Fruit fly (Drosophila melanogaster) whole organism, embryonic: Measurements from ENCODE around the gene SkpC.

ENCODE experiments used
- Atf3 ChIP-seq: fragments of 200-800 bp; sonication (Bioruptor generic); optimal IDR thresholded peaks from 3 replicates; lab custom pipeline; 2016; ENCODE audit warnings: missing biosample characterization, missing genetic modification characterization
- Awh ChIP-seq: fragments of 200-800 bp; sonication (Bioruptor generic); IDR thresholded peaks from 2 replicates; pipeline ENCODE4, ENCODE4 v1.3.6; 2022; ENCODE audit warnings: missing biosample characterization, missing genetic modification characterization
- CG10267 ChIP-seq: fragments of 200-800 bp; sonication (Bioruptor generic); optimal IDR thresholded peaks from 2 replicates; lab custom pipeline; 2018; ENCODE audit warnings: missing biosample characterization, mild to moderate bottlenecking, missing genetic modification characterization, moderate library complexity
- CG12236 ChIP-seq: fragments of 200-800 bp; sonication (Bioruptor generic); optimal IDR thresholded peaks from 2 replicates; lab custom pipeline; 2016; ENCODE audit warnings: missing biosample characterization, missing genetic modification characterization
- CG13424 ChIP-seq: fragments of 200-800 bp; sonication (Bioruptor generic); optimal IDR thresholded peaks from 2 replicates; lab custom pipeline; 2019; ENCODE audit warnings: missing biosample characterization, mild to moderate bottlenecking, missing genetic modification characterization, moderate library complexity
- CG14667 ChIP-seq: fragments of 200-800 bp; sonication (Bioruptor generic); IDR thresholded peaks from 2 replicates; pipeline ENCODE4 v1.3.6; 2022; ENCODE audit warnings: missing biosample characterization, missing genetic modification characterization
- CG17359 ChIP-seq: fragments of 200-800 bp; sonication (Bioruptor generic); optimal IDR thresholded peaks from 3 replicates; lab custom pipeline; 2018; ENCODE audit warnings: missing biosample characterization, mild to moderate bottlenecking, missing genetic modification characterization, moderate library complexity
- CG2116 ChIP-seq: fragments of 200-800 bp; sonication (Bioruptor generic); optimal IDR thresholded peaks from 3 replicates; lab custom pipeline; 2018; ENCODE audit warnings: missing biosample characterization, mild to moderate bottlenecking, missing genetic modification characterization
- CG2199 ChIP-seq: fragments of 200-800 bp; sonication (Bioruptor generic); IDR thresholded peaks from 3 replicates; pipeline ENCODE4 v1.3.6; 2022; ENCODE audit warnings: missing biosample characterization, missing genetic modification characterization
- CG2202 ChIP-seq: fragments of 200-800 bp; sonication (Bioruptor generic); optimal IDR thresholded peaks from 2 replicates; lab custom pipeline; 2018; ENCODE audit warnings: missing biosample characterization, mild to moderate bottlenecking, missing genetic modification characterization
- CG30403 ChIP-seq: fragments of 200-800 bp; sonication (Bioruptor generic); optimal IDR thresholded peaks from 3 replicates; lab custom pipeline; 2016; ENCODE audit warnings: missing biosample characterization, missing genetic modification characterization
- CG34224 ChIP-seq: fragments of 200-800 bp; sonication (Bioruptor generic); IDR thresholded peaks from 3 replicates; pipeline ENCODE4 v1.3.6; 2022; ENCODE audit warnings: missing biosample characterization, missing genetic modification characterization; ENCODE audit not compliant: partially characterized antibody
- CG6272 ChIP-seq: fragments of 200-800 bp; sonication (Bioruptor generic); IDR thresholded peaks from 2 replicates; pipeline ENCODE4 v1.3.6; 2022; ENCODE audit warnings: missing biosample characterization, missing genetic modification characterization
- CG9727 ChIP-seq: fragments of 200-800 bp; sonication (Bioruptor generic); optimal IDR thresholded peaks from 3 replicates; lab custom pipeline; 2017; ENCODE audit warnings: missing biosample characterization, mild to moderate bottlenecking, missing genetic modification characterization
- Dad ChIP-seq: fragments of 200-800 bp; sonication (Bioruptor generic); optimal IDR thresholded peaks from 3 replicates; lab custom pipeline; 2016; ENCODE audit warnings: missing biosample characterization, missing genetic modification characterization
- Dbx ChIP-seq: fragments of 200-800 bp; sonication (Bioruptor generic); IDR thresholded peaks from 3 replicates; pipeline ENCODE4 v1.3.6; 2022; ENCODE audit warnings: missing biosample characterization, missing genetic modification characterization
- Doc3 ChIP-seq: fragments of 200-800 bp; sonication (Bioruptor generic); IDR thresholded peaks from 3 replicates; pipeline ENCODE4 v1.3.6; 2022; ENCODE audit warnings: missing biosample characterization, missing genetic modification characterization; ENCODE audit not compliant: partially characterized antibody
- Dref ChIP-seq: fragments of 200-800 bp; sonication (Bioruptor generic); IDR thresholded peaks from 2 replicates; pipeline ENCODE4 v1.3.6; 2022; ENCODE audit warnings: missing biosample characterization, missing genetic modification characterization
- Elba2 ChIP-seq: fragments of 200-800 bp; sonication (Bioruptor generic); optimal IDR thresholded peaks from 3 replicates; lab custom pipeline; 2016; ENCODE audit warnings: missing biosample characterization, missing genetic modification characterization
- Gug ChIP-seq: fragments of 200-800 bp; sonication (Bioruptor generic); IDR thresholded peaks from 4 replicates; pipeline ENCODE4 v1.3.6; 2022; ENCODE audit warnings: missing biosample characterization, missing genetic modification characterization
- HLH54F ChIP-seq: fragments of 200-800 bp; sonication (Bioruptor generic); optimal IDR thresholded peaks from 3 replicates; lab custom pipeline; 2016; ENCODE audit warnings: missing biosample characterization, missing genetic modification characterization
- NFAT ChIP-seq: fragments of 200-800 bp; sonication (Bioruptor generic); IDR thresholded peaks from 2 replicates; pipeline ENCODE4 v1.3.6; 2022; ENCODE audit warnings: missing biosample characterization, missing genetic modification characterization
- NK7.1 ChIP-seq: fragments of 200-800 bp; sonication (Bioruptor generic); optimal IDR thresholded peaks from 3 replicates; lab custom pipeline; 2016; ENCODE audit warnings: missing biosample characterization, missing genetic modification characterization
- Opbp ChIP-seq: fragments of 200-800 bp; sonication (Bioruptor generic); IDR thresholded peaks from 3 replicates; pipeline ENCODE4 v1.3.6; 2022; ENCODE audit warnings: missing biosample characterization, missing genetic modification characterization; ENCODE audit not compliant: partially characterized antibody
- Ptx1 ChIP-seq: fragments of 200-800 bp; sonication (Bioruptor generic); IDR thresholded peaks from 2 replicates; pipeline ENCODE4 v1.3.6; 2022; ENCODE audit warnings: missing biosample characterization, missing genetic modification characterization
- Rfx ChIP-seq: fragments of 200-800 bp; sonication (Bioruptor generic); IDR thresholded peaks from 2 replicates; pipeline ENCODE4 v1.3.6; 2022; ENCODE audit warnings: missing biosample characterization, missing genetic modification characterization
- Sry-δ ChIP-seq: fragments of 200-800 bp; sonication (Bioruptor generic); optimal IDR thresholded peaks from 2 replicates; lab custom pipeline; 2016; ENCODE audit warnings: missing biosample characterization, missing genetic modification characterization
- ac ChIP-seq: fragments of 200-800 bp; sonication (Bioruptor generic); optimal IDR thresholded peaks from 3 replicates; lab custom pipeline; 2017; ENCODE audit warnings: missing biosample characterization, mild to moderate bottlenecking, missing genetic modification characterization
- cas ChIP-seq: fragments of 200-800 bp; sonication (Bioruptor generic); IDR thresholded peaks from 2 replicates; pipeline ENCODE4 v1.3.6; 2022; ENCODE audit warnings: missing biosample characterization, missing genetic modification characterization
- dm ChIP-seq: fragments of 200-800 bp; sonication (Bioruptor generic); optimal IDR thresholded peaks from 3 replicates; lab custom pipeline; 2016; ENCODE audit warnings: missing biosample characterization, missing genetic modification characterization
- emc ChIP-seq: fragments of 200-800 bp; sonication (Bioruptor generic); optimal IDR thresholded peaks from 2 replicates; lab custom pipeline; 2016; ENCODE audit warnings: missing biosample characterization, missing genetic modification characterization
- eyg ChIP-seq: fragments of 200-800 bp; sonication (Bioruptor generic); optimal IDR thresholded peaks from 3 replicates; lab custom pipeline; 2016; ENCODE audit warnings: missing biosample characterization, missing genetic modification characterization
- fd3F ChIP-seq: fragments of 200-800 bp; sonication (Bioruptor generic); optimal IDR thresholded peaks from 2 replicates; lab custom pipeline; 2018; ENCODE audit warnings: missing biosample characterization, mild to moderate bottlenecking, missing genetic modification characterization, moderate library complexity
- ftz-f1 ChIP-seq: fragments of 200-800 bp; sonication (Bioruptor generic); optimal IDR thresholded peaks from 2 replicates; lab custom pipeline; 2016; ENCODE audit warnings: missing biosample characterization, missing genetic modification characterization
- fu2 ChIP-seq: fragments of 200-800 bp; sonication (Bioruptor generic); optimal IDR thresholded peaks from 2 replicates; lab custom pipeline; 2016; ENCODE audit warnings: missing biosample characterization, missing genetic modification characterization
- hb ChIP-seq: fragments of 200-800 bp; sonication (Bioruptor generic); IDR thresholded peaks from 3 replicates; pipeline ENCODE4 v1.3.6; 2022; ENCODE audit warnings: missing biosample characterization, missing genetic modification characterization; ENCODE audit not compliant: partially characterized antibody
- her ChIP-seq: fragments of 200-800 bp; sonication (Bioruptor generic); optimal IDR thresholded peaks from 2 replicates; lab custom pipeline; 2016; ENCODE audit warnings: missing biosample characterization, missing genetic modification characterization
- kay ChIP-seq: fragments of 200-800 bp; sonication (Bioruptor generic); optimal IDR thresholded peaks from 2 replicates; lab custom pipeline; 2016; ENCODE audit warnings: missing biosample characterization, missing genetic modification characterization
- ken ChIP-seq: fragments of 200-800 bp; sonication (Bioruptor generic); IDR thresholded peaks from 3 replicates; pipeline ENCODE4 v1.3.6; 2022; ENCODE audit warnings: missing biosample characterization, missing genetic modification characterization
- lab ChIP-seq: fragments of 200-800 bp; sonication (Bioruptor generic); optimal IDR thresholded peaks from 3 replicates; lab custom pipeline; 2017; ENCODE audit warnings: missing biosample characterization, missing genetic modification characterization, mild to moderate bottlenecking, moderate library complexity, missing genetic modification reagents
- lilli ChIP-seq: fragments of 200-800 bp; sonication (Bioruptor generic); optimal IDR thresholded peaks from 3 replicates; lab custom pipeline; 2016; ENCODE audit warnings: missing biosample characterization, missing genetic modification characterization
- pho ChIP-seq: fragments of 200-800 bp; sonication (Bioruptor generic); optimal IDR thresholded peaks from 2 replicates; lab custom pipeline; 2016; ENCODE audit warnings: missing biosample characterization, missing genetic modification characterization
- psq ChIP-seq: fragments of 200-800 bp; sonication (Bioruptor generic); optimal IDR thresholded peaks from 2 replicates; lab custom pipeline; 2017; ENCODE audit warnings: missing biosample characterization, missing genetic modification characterization
- sc ChIP-seq, 3 experiments: fragments of >200 bp in 2 of 3; fragments of 200-800 bp in 1 of 3; sonication (Bioruptor generic) in 1 of 3; optimal IDR thresholded peaks; 2 replicates in 2 of 3; 3 replicates in 1 of 3; lab custom pipeline; 2017; ENCODE audit warnings: mild to moderate bottlenecking in 1 of 3, missing biosample characterization in 1 of 3, missing genetic modification characterization in 1 of 3, missing genetic modification reagents in 1 of 3
- sisA ChIP-seq: fragments of 200-800 bp; sonication (Bioruptor generic); IDR thresholded peaks from 2 replicates; pipeline ENCODE4 v1.3.6; 2022; ENCODE audit warnings: missing biosample characterization, missing genetic modification characterization
- vvl ChIP-seq: fragments of 200-800 bp; sonication (Bioruptor generic); IDR thresholded peaks from 2 replicates; pipeline ENCODE4 v1.3.6; 2022; ENCODE audit warnings: missing biosample characterization, missing genetic modification characterization
- zen2 ChIP-seq: fragments of 200-800 bp; sonication (Bioruptor generic); IDR thresholded peaks from 3 replicates; pipeline ENCODE4 v1.3.6; 2022; ENCODE audit warnings: missing biosample characterization, missing genetic modification characterization; ENCODE audit not compliant: partially characterized antibody
- zfh1 ChIP-seq: fragments of 200-800 bp; sonication (Bioruptor generic); IDR thresholded peaks from 3 replicates; pipeline ENCODE4 v1.3.6; 2022; ENCODE audit warnings: missing biosample characterization, missing genetic modification characterization
- zfh2 ChIP-seq: fragments of 200-800 bp; sonication (Bioruptor generic); optimal IDR thresholded peaks from 2 replicates; lab custom pipeline; 2016; ENCODE audit warnings: missing biosample characterization, missing genetic modification characterization

Gene SkpC

DNA sequence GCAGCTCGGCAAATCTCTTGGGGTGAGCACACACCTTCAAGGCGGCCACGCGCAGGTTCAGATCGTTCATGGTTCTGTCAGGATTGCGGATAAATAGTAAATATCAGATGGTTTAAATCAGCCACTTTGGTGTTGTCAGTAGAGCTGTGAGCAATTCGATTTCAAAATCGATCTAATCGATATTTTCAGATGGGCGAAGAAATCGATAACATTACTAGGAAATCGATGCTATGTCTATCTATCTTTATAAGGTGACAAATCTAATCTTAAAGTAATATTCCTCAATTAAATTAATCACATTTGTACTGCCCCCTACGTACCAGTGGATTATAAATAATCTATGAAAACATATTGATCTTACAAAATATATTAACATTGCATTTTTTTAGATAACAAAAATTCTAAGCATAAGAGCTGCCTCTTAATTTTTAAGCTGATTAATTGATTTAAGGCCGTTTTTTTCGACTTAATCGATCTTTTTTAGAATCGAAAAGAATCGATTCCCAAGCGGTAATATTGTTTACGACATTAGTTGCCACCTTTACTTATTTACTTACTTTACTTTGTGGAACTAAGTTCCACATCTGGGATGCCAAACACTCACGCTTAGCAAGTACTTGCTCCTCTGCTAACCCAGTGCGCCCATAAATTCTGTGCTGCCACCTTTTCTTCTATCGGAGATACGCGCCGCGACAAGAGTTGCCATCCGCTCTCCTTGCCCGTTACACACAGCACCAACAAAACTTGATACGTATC lies 49.7 kb downstream of the SkpC start, which contains the start of gene THADA:
TSS of gene THADA (minus strand) at position 136 of the 756 bp plus-strand sequence.
- peak; percentile 51 for TF ChIP-seq dm
- peak; percentile 65 for TF ChIP-seq Rfx (GFP tag; lab: Robert Waterston, UW)
- peak; percentile 26 for TF ChIP-seq pho (GFP tag; lab: Kevin White, UChicago)
- TF ChIP-seq CG12236, result no peak
- no peak for TF ChIP-seq her (GFP tag; lab: Kevin White, UChicago)
- no peak for TF ChIP-seq ac (GFP tag; lab: Kevin White, UChicago)
- TF ChIP-seq NK7.1 (GFP tag; lab: Kevin White, UChicago), result no peak
- peak; percentile 31 for TF ChIP-seq HLH54F (GFP tag; lab: Kevin White, UChicago)
- TF ChIP-seq CG30403 (GFP tag; lab: Kevin White, UChicago), result peak; percentile 70
- TF ChIP-seq zfh1 (GFP tag; lab: Robert Waterston, UW), result 0 out of 3 replicates have a peak, but pooled peaks have one; percentile 19
- no peak for TF ChIP-seq eyg (GFP tag; lab: Kevin White, UChicago)
- TF ChIP-seq CG9727 (GFP tag; lab: Kevin White, UChicago), result peak; percentile 61
- TF ChIP-seq lab (GFP tag; lab: Kevin White, UChicago), result no peak
- no peak for TF ChIP-seq Atf3
- TF ChIP-seq Opbp (GFP tag; lab: Robert Waterston, UW), result peak; percentile 97
- TF ChIP-seq Elba2 (GFP tag; lab: Kevin White, UChicago), result no peak
- peak; percentile 44 for TF ChIP-seq CG17359 (tag; lab: Kevin White, UChicago)
- TF ChIP-seq Sry-δ (GFP tag; lab: Kevin White, UChicago), result peak; percentile 100
- TF ChIP-seq CG34224 (GFP tag; lab: Robert Waterston, UW), result peak; percentile 80; the same call in 2 of the 3 replicates
- no peak for TF ChIP-seq sisA (GFP tag; lab: Robert Waterston, UW)
- peak; percentile 86 for TF ChIP-seq zen2 (GFP tag; lab: Robert Waterston, UW)
- TF ChIP-seq vvl (GFP tag; lab: Robert Waterston, UW), result 0 out of 2 replicates have a peak, but pooled peaks have one; percentile 40
- peak; percentile 93 for TF ChIP-seq hb (GFP tag; lab: Robert Waterston, UW)
- no peak for TF ChIP-seq cas
- TF ChIP-seq fd3F (GFP tag; lab: Kevin White, UChicago), result no peak
- TF ChIP-seq ftz-f1 (GFP tag; lab: Kevin White, UChicago), result peak; percentile 16
- TF ChIP-seq emc (GFP tag; lab: Kevin White, UChicago), result no peak
- peak; percentile 34 for TF ChIP-seq Ptx1
- peak; percentile 74 for TF ChIP-seq lilli (GFP tag; lab: Kevin White, UChicago)
- no peak for TF ChIP-seq CG2199 (GFP tag; lab: Robert Waterston, UW)
- TF ChIP-seq Awh (GFP tag; lab: Robert Waterston, UW), result no peak
- TF ChIP-seq zfh2 (GFP tag; lab: Kevin White, UChicago), result peak; percentile 41
- TF ChIP-seq psq (GFP tag; lab: Kevin White, UChicago), result no peak
- peak; percentile 81 for TF ChIP-seq Doc3 (GFP tag; lab: Robert Waterston, UW)
- TF ChIP-seq CG2202 (tag; lab: Kevin White, UChicago), result no peak
- peak; percentile 51 for TF ChIP-seq NFAT (GFP tag; lab: Robert Waterston, UW)
- peak; percentile 41; the same call in 1 of the 2 replicates for TF ChIP-seq CG6272
- 0 out of 3 replicates have a peak, but pooled peaks have one; percentile 42 for TF ChIP-seq Dbx (GFP tag; lab: Robert Waterston, UW)
- TF ChIP-seq CG10267 (tag; lab: Kevin White, UChicago), result peak; percentile 45
- TF ChIP-seq fu2 (GFP tag; lab: Kevin White, UChicago), result no peak
- TF ChIP-seq Gug (GFP tag; lab: Robert Waterston, UW), result peak; percentile 43; the same call in 2 of the 4 replicates
- peak; percentile 36 for TF ChIP-seq CG13424
- no peak for TF ChIP-seq CG14667 (GFP tag; lab: Robert Waterston, UW)
- no peak for TF ChIP-seq Dad (GFP tag; lab: Kevin White, UChicago)
- TF ChIP-seq kay, result peak; percentile 14
- peak; percentile 88 for TF ChIP-seq Dref
- TF ChIP-seq ken (GFP tag; lab: Robert Waterston, UW), result 0 out of 3 replicates have a peak, but pooled peaks have one; percentile 16
- peak; percentile 73 for TF ChIP-seq CG2116 (GFP tag; lab: Kevin White, UChicago)
- TF ChIP-seq sc (optimal IDR thresholded peaks at IDR 0.05; lab: Kevin White, UChicago), result no peak
- no peak for TF ChIP-seq sc (GFP tag; optimal IDR thresholded peaks at IDR 0.05; lab: Kevin White, UChicago)
